Worm (Caenorhabditis elegans): Measurements from ENCODE around the gene C55A6.4.
"Not testable (repeated sequence)": the region's sequence is repeated elsewhere in the genome, so short reads cannot be mapped to it uniquely, and the experiment has no call there.

Gene C55A6.4

DNA sequence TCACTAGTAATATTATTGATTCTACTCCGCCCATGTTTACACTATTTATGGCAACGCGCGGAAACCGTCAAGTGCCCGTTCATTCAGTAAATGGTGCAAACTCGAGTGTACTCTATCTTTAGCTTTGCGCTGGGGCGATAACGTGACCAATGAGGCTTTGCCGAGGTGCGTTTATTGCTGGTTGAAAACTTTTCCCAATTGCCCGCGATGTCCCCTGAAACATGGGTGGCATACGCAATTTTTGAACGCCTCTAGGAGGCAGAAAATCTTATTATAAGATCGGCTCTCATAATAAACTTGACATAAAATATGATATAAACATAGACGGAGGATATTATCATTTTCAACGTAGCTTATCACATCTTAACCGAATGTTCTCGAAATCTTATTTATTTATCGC, 39.7 kb downstream of the C55A6.4 start (continued):
- peak; percentile 76 for TF ChIP-seq snpc-4 (GFP tag; optimal IDR thresholded peaks at IDR 0.05)
- TF ChIP-seq snpc-4 (tag; optimal IDR thresholded peaks at IDR 0.05) = peak; percentile 56 to 92 (median 84)
- TF ChIP-seq efl-1 (GFP tag; optimal IDR thresholded peaks at IDR 0.05) = peak; percentile 0

DNA sequence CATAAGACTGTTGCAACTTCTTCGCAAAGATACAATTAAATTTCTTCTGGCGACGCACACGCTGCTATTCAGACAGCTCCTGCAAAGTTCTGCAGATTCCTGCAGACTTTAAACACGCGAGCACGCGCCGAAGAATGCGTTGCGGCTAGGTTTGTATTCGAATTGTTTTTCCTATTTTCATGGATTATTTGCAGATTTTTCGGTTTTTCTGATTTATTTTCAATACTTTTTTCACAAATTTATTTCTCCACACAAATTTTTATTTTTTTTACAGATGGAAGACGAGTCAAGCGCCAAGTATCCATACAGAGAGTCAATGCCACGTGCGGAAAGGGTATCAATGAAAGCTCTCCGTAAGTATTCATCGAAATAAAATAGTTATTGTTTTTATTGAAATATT, 42.1 kb downstream of the C55A6.4 start, which contains the start of gene T11F9.7:
T11F9.7 (plus strand) TSS at position 301 of the 400 bp plus-strand sequence.
- TF ChIP-seq let-607, B0261.1, B0035.1 (tag; optimal IDR thresholded peaks at IDR 0.05): not testable (repeated sequence)

DNA sequence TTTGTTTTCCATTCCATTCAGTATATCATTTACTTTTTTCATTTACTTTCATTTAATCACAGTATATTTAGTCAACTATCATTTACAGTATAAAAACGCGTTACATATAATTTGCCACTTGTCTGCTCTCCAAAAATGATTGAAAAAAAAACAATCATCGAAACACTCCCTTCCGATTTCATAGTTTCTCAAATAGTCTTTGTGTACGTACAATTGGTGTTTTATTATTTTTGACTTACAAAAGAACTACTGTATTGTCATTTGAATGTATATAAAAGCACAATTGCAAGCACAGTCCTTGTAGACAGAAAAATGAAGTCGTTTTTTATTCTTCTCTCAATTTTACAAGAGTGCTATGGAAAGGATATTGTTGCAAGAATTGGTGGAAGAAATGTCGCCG, 43.3 kb downstream of the C55A6.4 start, which contains the start of gene nas-22:
nas-22 (plus strand) TSS at position 301 of the 400 bp plus-strand sequence.
- no peak for TF ChIP-seq rcor-1 (GFP tag; IDR thresholded peaks at IDR 0.05)
- no peak for TF ChIP-seq ceh-91 (GFP tag; IDR thresholded peaks at IDR 0.05)
- TF ChIP-seq tbp1 (GFP tag; optimal IDR thresholded peaks at IDR 0.05) = no peak
- TF ChIP-seq rpc-1 (optimal IDR thresholded peaks at IDR 0.05) = no peak
- no peak for TF ChIP-seq rpc-1 (tag; optimal IDR thresholded peaks at IDR 0.05)
- TF ChIP-seq lin-35 (GFP tag; optimal IDR thresholded peaks at IDR 0.05) = no peak
- TF ChIP-seq egl-18 (GFP tag; IDR thresholded peaks at IDR 0.05) = no peak
- no peak for TF ChIP-seq hsf-1 (GFP tag; IDR thresholded peaks at IDR 0.05)
- no peak for TF ChIP-seq dox-1 (GFP tag; IDR thresholded peaks at IDR 0.05)
- no peak for TF ChIP-seq ztf-25 (GFP tag; IDR thresholded peaks at IDR 0.05)
- no peak for TF ChIP-seq dpff-1 (tag; optimal IDR thresholded peaks at IDR 0.05)
- TF ChIP-seq unc-62 (GFP tag; optimal IDR thresholded peaks at IDR 0.05) = no peak
- no peak for TF ChIP-seq nhr-179 (tag; optimal IDR thresholded peaks at IDR 0.05)
- TF ChIP-seq mcd-1 (GFP tag; IDR thresholded peaks at IDR 0.05) = no peak
- no peak for TF ChIP-seq Y95B8A.8 (GFP tag; IDR thresholded peaks at IDR 0.05)
- TF ChIP-seq cebp-1 (GFP tag; IDR thresholded peaks at IDR 0.05) = no peak
- TF ChIP-seq cebp-1 (tag; optimal IDR thresholded peaks at IDR 0.05) = no peak
- no peak for TF ChIP-seq nhr-80 (tag; optimal IDR thresholded peaks at IDR 0.05)
- TF ChIP-seq hlh-12 (tag; optimal IDR thresholded peaks at IDR 0.05) = no peak
- TF ChIP-seq ceh-79 (tag; optimal IDR thresholded peaks at IDR 0.05) = no peak

DNA sequence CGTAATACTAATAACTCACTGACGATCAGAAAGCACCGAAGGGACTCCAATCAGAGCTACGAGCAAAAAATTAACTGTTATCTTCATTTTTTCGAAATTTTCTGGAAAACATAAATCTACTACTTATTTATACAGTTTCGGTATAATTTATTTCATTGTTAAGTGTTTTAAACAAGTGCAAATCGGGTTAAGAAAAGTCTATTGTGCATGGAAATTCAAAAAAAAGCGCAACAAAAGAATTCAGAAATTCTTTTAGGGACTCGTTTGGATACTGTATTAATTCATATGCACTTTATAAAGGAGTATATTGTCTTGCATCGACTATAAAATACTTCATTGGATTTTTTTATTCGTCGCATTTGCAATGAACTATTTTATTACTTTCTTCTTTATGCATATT, 45.5 kb downstream of the C55A6.4 start, which contains the start of the genes nas-20 and nas-21:
nas-20 (minus strand) TSS at position 101 of the 400 bp plus-strand sequence.
nas-21 (plus strand) TSS at position 356 of the 400 bp plus-strand sequence.
- TF ChIP-seq snpc-4 (GFP tag; optimal IDR thresholded peaks at IDR 0.05) = no peak
- TF ChIP-seq snpc-4 (tag; optimal IDR thresholded peaks at IDR 0.05) = no peak
- TF ChIP-seq tbp1 (GFP tag; optimal IDR thresholded peaks at IDR 0.05) = no peak
- no peak for TF ChIP-seq F55B11.4 (tag; optimal IDR thresholded peaks at IDR 0.05; ENCODE audit: borderline replicate concordance, insufficient read depth)
- no peak for TF ChIP-seq madf-8 (GFP tag; conservative IDR thresholded peaks at IDR 0.05)
- TF ChIP-seq aptf-2 (GFP tag; conservative IDR thresholded peaks at IDR 0.05) = no peak
- no peak for TF ChIP-seq rcor-1 (GFP tag; IDR thresholded peaks at IDR 0.05)
- TF ChIP-seq nhr-80 (tag; optimal IDR thresholded peaks at IDR 0.05) = no peak
- TF ChIP-seq hsf-1 (GFP tag; IDR thresholded peaks at IDR 0.05) = no peak
- TF ChIP-seq K12H6.12 (tag; optimal IDR thresholded peaks at IDR 0.05) = no peak
- no peak for TF ChIP-seq ceh-79 (tag; optimal IDR thresholded peaks at IDR 0.05)

DNA sequence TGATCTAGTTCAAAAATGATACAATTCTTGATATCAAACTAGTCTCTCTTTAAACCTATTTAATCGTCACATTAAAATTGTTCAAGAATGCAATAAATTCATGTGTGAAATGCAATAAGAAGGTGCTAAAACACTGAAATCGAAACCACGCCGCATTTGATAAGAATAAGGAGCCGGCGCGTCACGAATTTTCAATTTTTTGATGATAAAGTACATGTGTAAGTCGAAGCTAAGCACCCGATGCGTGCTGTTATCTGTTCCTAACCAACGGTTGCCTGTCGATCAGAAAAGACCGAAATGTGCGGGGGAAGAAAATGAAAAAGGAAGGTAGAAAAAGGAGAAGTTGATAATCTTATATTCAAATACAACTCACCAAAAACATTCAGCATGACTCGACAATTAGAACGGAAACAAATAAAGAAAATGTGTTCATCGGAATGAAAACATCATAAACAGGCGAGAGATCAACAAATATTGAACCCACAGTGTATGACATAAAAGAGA, 47.4 kb downstream of the C55A6.4 start, which contains the start of gene aat-6:
aat-6 (minus strand) TSS at position 454 of the 504 bp plus-strand sequence.
- TF ChIP-seq athp-1 (tag; optimal IDR thresholded peaks at IDR 0.05) (no peak), nhr-80 (tag; optimal IDR thresholded peaks at IDR 0.05) (peak; percentile 92), B0035.1 (tag; optimal IDR thresholded peaks at IDR 0.05) (no peak), unc-62 (GFP tag; optimal IDR thresholded peaks at IDR 0.05) (no peak), pbrm-1 (GFP tag; IDR thresholded peaks at IDR 0.05) (no peak), bed-1 (GFP tag; IDR thresholded peaks at IDR 0.05) (no peak), bed-2 (GFP tag; IDR thresholded peaks at IDR 0.05) (no peak), ets-4 (GFP tag; optimal IDR thresholded peaks at IDR 0.05) (peak; percentile 38), chd-7 (tag; optimal IDR thresholded peaks at IDR 0.05) (no peak), let-607 (tag; optimal IDR thresholded peaks at IDR 0.05) (peak in 1 of 2 experiments; percentile 23), F23B12.7 (tag; optimal IDR thresholded peaks at IDR 0.05; ENCODE audit: insufficient read depth) (no peak), F33H1.4 (GFP tag; IDR thresholded peaks at IDR 0.05) (no peak), lin-40 (tag; optimal IDR thresholded peaks at IDR 0.05) (no peak), F22D6.2 (tag; optimal IDR thresholded peaks at IDR 0.05) (no peak), cebp-1 (GFP tag; IDR thresholded peaks at IDR 0.05) (no peak), cebp-1 (tag; optimal IDR thresholded peaks at IDR 0.05) (no peak), Y56A3A.18 (GFP tag; IDR thresholded peaks at IDR 0.05) (no peak), tbp1 (GFP tag; optimal IDR thresholded peaks at IDR 0.05) (no peak)

All from whole organism, young adult.